Fruit fly (Drosophila melanogaster): Measurements from ENCODE around the gene CG1523.

The CG1523 gene

DNA sequence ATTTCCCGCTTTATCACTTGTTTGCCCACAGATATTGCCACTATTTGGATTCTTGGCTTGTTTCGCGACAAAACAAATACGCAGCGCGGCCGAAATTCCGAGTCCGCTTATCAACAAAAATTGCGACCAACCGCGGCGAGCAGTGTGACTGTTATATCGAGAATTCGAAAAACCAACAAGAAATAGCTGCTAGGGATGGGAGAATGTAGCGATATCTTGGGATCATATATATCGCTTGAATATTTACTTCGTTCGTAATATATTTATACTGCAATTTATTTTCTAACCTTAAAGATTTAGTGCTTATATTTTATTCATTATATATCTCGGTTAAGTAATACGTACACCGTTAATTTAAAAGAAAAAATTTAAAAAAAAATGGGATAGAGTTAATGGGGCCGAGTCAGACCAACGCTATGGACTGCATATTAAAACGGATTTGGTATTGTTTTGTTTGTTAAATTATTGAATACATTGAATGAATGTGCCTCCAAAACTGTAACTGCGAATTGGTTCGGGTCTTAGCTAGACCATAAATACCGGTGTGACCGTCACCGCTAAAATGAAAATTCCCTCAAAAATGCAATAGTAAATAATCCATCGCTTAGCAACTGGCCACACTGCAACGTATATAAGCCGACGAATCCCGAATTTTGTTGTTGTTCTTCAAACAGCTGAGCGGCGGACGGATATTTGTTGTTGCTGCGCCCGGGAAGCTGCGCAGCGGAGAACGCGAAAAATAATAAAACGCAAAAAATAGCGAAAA is 25.3 kb upstream of the CG1523 start, which contains the start of the genes Apc and spg (continued):
- TF ChIP-seq vfl (GFP tag; optimal IDR thresholded peaks at IDR 0.05) (peak; percentile 50), Ptx1 (GFP tag; IDR thresholded peaks at IDR 0.05) (no peak; the same call in 1 of the 2 replicates), CG10462 (GFP tag; optimal IDR thresholded peaks at IDR 0.05) (no peak), chinmo (GFP tag; IDR thresholded peaks at IDR 0.05; ENCODE audit: partially characterized antibody) (0 out of 4 replicates have a peak, but pooled peaks have one; percentile 17), CG5245 (GFP tag; optimal IDR thresholded peaks at IDR 0.05) (no peak), MESR4 (GFP tag; optimal IDR thresholded peaks at IDR 0.05) (peak; percentile 67), Ets97D (GFP tag; optimal IDR thresholded peaks at IDR 0.05) (peak; percentile 63), Fer1 (GFP tag; optimal IDR thresholded peaks at IDR 0.05) (peak; percentile 70), CG1647 (GFP tag; optimal IDR thresholded peaks at IDR 0.05) (no peak), cato (GFP tag; optimal IDR thresholded peaks at IDR 0.05; ENCODE audit: borderline replicate concordance) (peak; percentile 37), grau (tag; optimal IDR thresholded peaks at IDR 0.05) (peak; percentile 31), CrebB (tag; optimal IDR thresholded peaks at IDR 0.05) (peak; percentile 73), CG12236 (GFP tag; optimal IDR thresholded peaks at IDR 0.05) (no peak), lbe (GFP tag; optimal IDR thresholded peaks at IDR 0.05) (peak; percentile 16), Rfx (GFP tag; IDR thresholded peaks at IDR 0.05) (peak; percentile 46), CG18262 (tag; optimal IDR thresholded peaks at IDR 0.05) (peak; percentile 44), CG1529 (GFP tag; optimal IDR thresholded peaks at IDR 0.05) (peak; percentile 31), CG11560 (tag; IDR thresholded peaks at IDR 0.05) (peak; percentile 93), Xrp1 (GFP tag; IDR thresholded peaks at IDR 0.05) (peak; percentile 52), Xbp1 (GFP tag; optimal IDR thresholded peaks at IDR 0.05) (peak; percentile 26), ind (GFP tag; optimal IDR thresholded peaks at IDR 0.05) (peak; percentile 26), lov (optimal IDR thresholded peaks at IDR 0.05) (no peak), lov (GFP tag; IDR thresholded peaks at IDR 0.05) (0 out of 3 replicates have a peak, but pooled peaks have one; percentile 25), ewg (GFP tag; optimal IDR thresholded peaks at IDR 0.05) (peak; percentile 50), ap (GFP tag; IDR thresholded peaks at IDR 0.05) (no peak), bigmax (GFP tag; optimal IDR thresholded peaks at IDR 0.05) (peak; percentile 51), zen (tag; optimal IDR thresholded peaks at IDR 0.05) (no peak), zfh1 (GFP tag; IDR thresholded peaks at IDR 0.05) (peak; percentile 42; the same call in 1 of the 3 replicates), CG8359 (GFP tag; optimal IDR thresholded peaks at IDR 0.05; ENCODE audit: borderline replicate concordance) (peak; percentile 42), Optix (GFP tag; IDR thresholded peaks at IDR 0.05) (peak; percentile 38; the same call in 1 of the 3 replicates), gsb-n (tag; optimal IDR thresholded peaks at IDR 0.05) (peak; percentile 35), CG10543 (GFP tag; optimal IDR thresholded peaks at IDR 0.05) (peak; percentile 71), CG9609 (GFP tag; optimal IDR thresholded peaks at IDR 0.05) (no peak), CG15073 (GFP tag; optimal IDR thresholded peaks at IDR 0.05) (no peak), abd-A (tag; optimal IDR thresholded peaks at IDR 0.05) (peak; percentile 45), slp2 (GFP tag; optimal IDR thresholded peaks at IDR 0.05) (peak; percentile 17), vvl (GFP tag; IDR thresholded peaks at IDR 0.05) (peak; percentile 40), CG6689 (GFP tag; IDR thresholded peaks at IDR 0.05) (0 out of 2 replicates have a peak, but pooled peaks have one; percentile 10), trem (tag; optimal IDR thresholded peaks at IDR 0.05) (peak; percentile 51), CG10366 (GFP tag; IDR thresholded peaks at IDR 0.05) (0 out of 2 replicates have a peak, but pooled peaks have one; percentile 10), pzg (GFP tag; optimal IDR thresholded peaks at IDR 0.05) (peak; percentile 93), eyg (GFP tag; optimal IDR thresholded peaks at IDR 0.05) (peak; percentile 20), Oli (tag; optimal IDR thresholded peaks at IDR 0.05) (peak; percentile 4), chm (GFP tag; IDR thresholded peaks at IDR 0.05) (peak; percentile 70), CG2875 (GFP tag; optimal IDR thresholded peaks at IDR 0.05) (peak; percentile 48), CG5953 (GFP tag; IDR thresholded peaks at IDR 0.05) (no peak), CG7928 (GFP tag; optimal IDR thresholded peaks at IDR 0.05) (no peak), hbn (GFP tag; IDR thresholded peaks at IDR 0.05; ENCODE audit: partially characterized antibody) (peak; percentile 61), Doc3 (GFP tag; IDR thresholded peaks at IDR 0.05; ENCODE audit: partially characterized antibody) (peak; percentile 68)
